Worm (Caenorhabditis elegans): Measurements from ENCODE around the gene T23B5.3.

Gene T23B5.3

DNA sequence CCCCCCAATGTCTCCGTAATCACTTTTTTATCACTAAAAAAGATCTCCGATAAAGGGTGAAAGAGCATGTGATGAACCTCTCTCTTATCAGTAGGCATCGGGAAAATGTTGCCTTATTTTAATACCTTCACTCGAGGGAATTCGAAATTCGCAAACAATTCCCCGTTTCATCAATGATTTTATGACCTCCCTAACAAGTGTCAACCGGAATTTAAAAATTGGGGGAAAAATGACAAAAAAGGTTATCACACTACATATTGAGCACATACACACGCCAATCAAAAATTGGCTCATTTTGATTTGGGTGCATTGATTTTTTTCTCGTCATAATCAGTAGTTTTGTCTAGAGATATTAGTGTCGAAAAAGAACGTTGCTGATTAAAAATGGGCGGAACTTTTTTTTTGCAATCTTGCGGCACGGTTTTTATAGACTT, 1.3 kb downstream of the T23B5.3 start (continued):
- no peak for TF ChIP-seq F10B5.3 (tag; optimal IDR thresholded peaks at IDR 0.05)
- TF ChIP-seq dmd-8 (GFP tag; IDR thresholded peaks at IDR 0.05), result no peak
- TF ChIP-seq T20F7.1 (GFP tag; optimal IDR thresholded peaks at IDR 0.05), result peak; percentile 78
- no peak for TF ChIP-seq lin-13 (GFP tag; optimal IDR thresholded peaks at IDR 0.05)
- peak; percentile 88 for TF ChIP-seq hlh-11 (tag; optimal IDR thresholded peaks at IDR 0.05)

DNA sequence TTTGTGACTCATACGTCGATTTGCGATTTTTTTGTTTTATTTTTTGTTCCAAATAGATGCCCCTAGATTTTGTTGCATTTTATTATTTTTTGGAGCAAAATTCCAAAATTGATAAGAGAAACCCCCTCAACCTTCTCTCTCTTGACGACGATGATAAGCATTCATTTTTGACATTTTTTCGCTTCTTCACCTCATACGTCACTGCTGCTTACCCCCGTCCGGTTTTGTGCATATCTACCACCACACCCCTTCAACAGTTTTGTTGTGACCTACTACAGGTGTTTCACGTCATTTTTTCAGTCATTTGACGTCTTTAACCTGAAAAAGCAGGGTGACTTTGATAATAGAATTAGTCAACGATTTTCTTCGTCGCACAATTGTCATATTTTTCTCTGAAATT, 10.4 kb downstream of the T23B5.3 start:
- 0 out of 2 replicates have a peak, but pooled peaks have one; percentile 24 for TF ChIP-seq tra-1 (GFP tag; IDR thresholded peaks at IDR 0.05)
- TF ChIP-seq attf-4 (tag; optimal IDR thresholded peaks at IDR 0.05), result no peak
- peak; percentile 55 for TF ChIP-seq nhr-77 (tag; optimal IDR thresholded peaks at IDR 0.05)
- TF ChIP-seq daf-16 (GFP tag; optimal IDR thresholded peaks at IDR 0.05), result no peak
- TF ChIP-seq daf-16 (tag; optimal IDR thresholded peaks at IDR 0.05), result peak; percentile 50
- no peak for TF ChIP-seq jun-1 (tag; optimal IDR thresholded peaks at IDR 0.05)
- TF ChIP-seq nhr-102 (tag; optimal IDR thresholded peaks at IDR 0.05), result peak; percentile 11
- no peak for TF ChIP-seq ceh-82 (tag; optimal IDR thresholded peaks at IDR 0.05)
- 0 out of 2 replicates have a peak, but pooled peaks have one; percentile 12 for TF ChIP-seq pha-4 (GFP tag; IDR thresholded peaks at IDR 0.05)
- no peak for TF ChIP-seq pha-4 (tag; optimal IDR thresholded peaks at IDR 0.05)
- peak in 1 of 2 experiments; percentile 82 for TF ChIP-seq unc-62 (GFP tag; optimal IDR thresholded peaks at IDR 0.05 in 1 of 2)
- no peak for TF ChIP-seq unc-62 (tag; optimal IDR thresholded peaks at IDR 0.05)
- TF ChIP-seq lin-1 (GFP tag; IDR thresholded peaks at IDR 0.05), result peak; percentile 60; the same call in 1 of the 2 replicates
- no peak for TF ChIP-seq ZK337.2 (GFP tag; IDR thresholded peaks at IDR 0.05)
- TF ChIP-seq dpl-1 (GFP tag; optimal IDR thresholded peaks at IDR 0.05), result no peak
- no peak for TF ChIP-seq madf-9 (GFP tag; conservative IDR thresholded peaks at IDR 0.05)
- peak; percentile 78 for TF ChIP-seq dmd-6 (GFP tag; IDR thresholded peaks at IDR 0.05)
- TF ChIP-seq lin-38 (GFP tag; IDR thresholded peaks at IDR 0.05), result no peak
- peak; percentile 6 for TF ChIP-seq dve-1 (tag; optimal IDR thresholded peaks at IDR 0.05; ENCODE audit: insufficient read depth)
- TF ChIP-seq hlh-30 (tag; optimal IDR thresholded peaks at IDR 0.05; ENCODE audit: insufficient read depth), result peak; percentile 24
- TF ChIP-seq hlh-11 (tag; optimal IDR thresholded peaks at IDR 0.05), result peak; percentile 62
- TF ChIP-seq mdl-1 (tag; optimal IDR thresholded peaks at IDR 0.05), result peak in 1 of 2 experiments; percentile 17
- TF ChIP-seq nhr-28 (tag; optimal IDR thresholded peaks at IDR 0.05), result peak; percentile 38
- TF ChIP-seq pqm-1 (tag; optimal IDR thresholded peaks at IDR 0.05), result peak; percentile 73
- 0 out of 2 replicates have a peak, but pooled peaks have one; percentile 39 for TF ChIP-seq php-3 (GFP tag; IDR thresholded peaks at IDR 0.05)

DNA sequence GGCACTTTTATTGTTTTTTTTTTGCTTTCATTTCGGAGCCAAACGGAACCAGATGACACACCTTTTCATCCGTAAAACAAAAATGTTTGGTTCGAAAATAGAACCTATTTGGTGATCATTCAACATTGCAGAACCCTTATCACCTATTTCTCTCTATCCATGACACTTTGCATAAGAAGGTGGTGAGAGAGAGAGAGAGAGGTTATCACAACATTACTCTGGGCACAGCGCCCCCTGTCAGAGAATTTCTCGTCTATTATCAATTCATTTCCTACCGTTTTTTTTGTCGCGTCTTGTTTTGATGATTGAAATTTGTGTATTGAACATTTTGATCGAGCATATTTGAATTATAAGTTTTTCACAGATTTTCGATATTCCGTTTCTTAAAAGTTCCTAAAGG, 11.7 kb downstream of the T23B5.3 start:
- peak; percentile 60 for TF ChIP-seq pqm-1 (tag; optimal IDR thresholded peaks at IDR 0.05)
- peak; percentile 46; the same call in 1 of the 2 replicates for TF ChIP-seq dmd-6 (GFP tag; IDR thresholded peaks at IDR 0.05)
- TF ChIP-seq nhr-41 (GFP tag; IDR thresholded peaks at IDR 0.05), result peak; percentile 69; the same call in 1 of the 2 replicates
- no peak for TF ChIP-seq nhr-6 (tag; optimal IDR thresholded peaks at IDR 0.05)
- no peak for TF ChIP-seq nhr-76 (tag; optimal IDR thresholded peaks at IDR 0.05)
- TF ChIP-seq daf-16 (GFP tag; optimal IDR thresholded peaks at IDR 0.05), result no peak
- peak; percentile 73 for TF ChIP-seq daf-16 (tag; optimal IDR thresholded peaks at IDR 0.05)
- TF ChIP-seq tra-1 (GFP tag; IDR thresholded peaks at IDR 0.05), result 0 out of 2 replicates have a peak, but pooled peaks have one; percentile 38
- peak; percentile 53 for TF ChIP-seq hlh-11 (tag; optimal IDR thresholded peaks at IDR 0.05)
- peak; percentile 61 for TF ChIP-seq nhr-28 (tag; optimal IDR thresholded peaks at IDR 0.05)

DNA sequence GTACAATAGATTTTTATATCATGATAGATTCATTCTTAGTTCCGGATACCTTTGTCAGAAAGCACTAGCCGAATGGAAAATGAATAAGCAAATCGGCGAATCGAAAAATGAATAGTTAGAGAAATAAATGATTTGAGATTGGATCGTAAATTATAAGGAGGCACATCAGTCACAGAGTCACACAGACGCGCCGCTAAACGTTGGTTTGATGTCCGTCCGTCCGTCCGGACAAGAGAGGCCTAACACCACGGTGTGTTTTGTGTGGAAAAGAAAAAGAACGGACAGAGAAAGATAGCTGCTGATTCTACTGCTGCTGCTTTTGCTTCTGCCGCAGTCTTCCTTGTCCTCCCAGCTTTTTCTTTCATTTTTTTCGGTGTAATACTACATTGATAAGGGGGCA, 12.5 kb downstream of the T23B5.3 start:
- no peak for TF ChIP-seq zag-1 (tag; optimal IDR thresholded peaks at IDR 0.05)
- TF ChIP-seq lin-38 (GFP tag; IDR thresholded peaks at IDR 0.05), result no peak
- TF ChIP-seq hlh-11 (tag; optimal IDR thresholded peaks at IDR 0.05), result peak; percentile 37
- TF ChIP-seq nhr-11 (tag; optimal IDR thresholded peaks at IDR 0.05), result no peak
- no peak for TF ChIP-seq daf-16 (GFP tag; optimal IDR thresholded peaks at IDR 0.05)
- peak; percentile 40 for TF ChIP-seq daf-16 (tag; optimal IDR thresholded peaks at IDR 0.05)
- 0 out of 2 replicates have a peak, but pooled peaks have one; percentile 6 for TF ChIP-seq dmd-6 (GFP tag; IDR thresholded peaks at IDR 0.05)
- TF ChIP-seq nhr-28 (tag; optimal IDR thresholded peaks at IDR 0.05), result peak; percentile 45
- no peak for TF ChIP-seq nhr-25 (tag; optimal IDR thresholded peaks at IDR 0.05; ENCODE audit: borderline replicate concordance, insufficient read depth)
